Fruit fly (Drosophila melanogaster) whole organism, pupa: ENCODE data around the gene CG12948.

ENCODE experiments used
- CG10348 ChIP-seq: fragments of 200-800 bp; sonication (Bioruptor generic); IDR thresholded peaks from 2 replicates; pipeline ENCODE4 v1.3.6; 2022; ENCODE audit warnings: missing biosample characterization, missing genetic modification characterization
- CG12605 ChIP-seq: fragments of 200-800 bp; sonication (Bioruptor generic); IDR thresholded peaks from 2 replicates; pipeline ENCODE4 v1.3.6; 2022; ENCODE audit warnings: missing biosample characterization, missing genetic modification characterization
- CG13204 ChIP-seq: fragments of 200-800 bp; sonication (Bioruptor generic); optimal IDR thresholded peaks from 2 replicates; lab custom pipeline; 2018; ENCODE audit warnings: missing biosample characterization, mild to moderate bottlenecking, missing genetic modification characterization, moderate library complexity
- CG14655 ChIP-seq: fragments of 200-800 bp; sonication (Bioruptor generic); optimal IDR thresholded peaks from 3 replicates; lab custom pipeline; 2017; ENCODE audit warnings: mild to moderate bottlenecking, missing biosample characterization, missing genetic modification reagents, missing genetic modification characterization
- CG15710 ChIP-seq: fragments of 200-800 bp; sonication (Bioruptor generic); optimal IDR thresholded peaks from 2 replicates; lab custom pipeline; 2018; ENCODE audit warnings: missing biosample characterization, mild to moderate bottlenecking, missing genetic modification characterization, moderate library complexity
- CG17806 ChIP-seq: fragments of 200-800 bp; sonication (Bioruptor generic); optimal IDR thresholded peaks from 2 replicates; lab custom pipeline; 2018; ENCODE audit warnings: missing biosample characterization, mild to moderate bottlenecking, missing genetic modification characterization, moderate library complexity
- CG32121 ChIP-seq: fragments of 200-800 bp; sonication (Bioruptor generic); IDR thresholded peaks from 2 replicates; pipeline ENCODE4 v1.3.6; 2022; ENCODE audit warnings: missing biosample characterization, missing genetic modification characterization
- CG34367 ChIP-seq: fragments of 200-800 bp; sonication (Bioruptor generic); optimal IDR thresholded peaks from 2 replicates; lab custom pipeline; 2018; ENCODE audit warnings: missing biosample characterization, mild to moderate bottlenecking, missing genetic modification characterization
- CG4496 ChIP-seq: fragments of 200-800 bp; sonication (Bioruptor generic); IDR thresholded peaks from 3 replicates; pipeline ENCODE4 v1.3.6; 2022; ENCODE audit warnings: missing biosample characterization, missing genetic modification characterization
- CG8159 ChIP-seq: fragments of 200-800 bp; sonication (Bioruptor generic); optimal IDR thresholded peaks from 3 replicates; lab custom pipeline; 2018; ENCODE audit warnings: missing biosample characterization, mild to moderate bottlenecking, missing genetic modification characterization, moderate library complexity
- CG8301 ChIP-seq: fragments of 200-800 bp; sonication (Bioruptor generic); optimal IDR thresholded peaks from 2 replicates; lab custom pipeline; 2018; ENCODE audit warnings: missing biosample characterization, mild to moderate bottlenecking, missing genetic modification characterization
- CG9948 ChIP-seq: fragments of 200-800 bp; sonication (Bioruptor generic); optimal IDR thresholded peaks from 2 replicates; lab custom pipeline; 2018; ENCODE audit warnings: missing biosample characterization, mild to moderate bottlenecking, missing genetic modification characterization, moderate library complexity
- D1 ChIP-seq: fragments of 200-800 bp; sonication (Bioruptor generic); optimal IDR thresholded peaks from 2 replicates; lab custom pipeline; 2018; ENCODE audit warnings: missing biosample characterization, mild to moderate bottlenecking, missing genetic modification characterization, moderate library complexity
- EcR ChIP-seq: fragments of 200-800 bp; sonication (Bioruptor generic); optimal IDR thresholded peaks from 3 replicates; lab custom pipeline; 2019; ENCODE audit warnings: missing biosample characterization, missing genetic modification characterization, mild to moderate bottlenecking, moderate library complexity, missing genetic modification reagents
- Ets98B ChIP-seq: fragments of 200-800 bp; sonication (Bioruptor generic); IDR thresholded peaks from 2 replicates; pipeline ENCODE4 v1.3.6; 2022; ENCODE audit warnings: missing biosample characterization, missing genetic modification characterization
- Pif1A ChIP-seq: fragments of 200-800 bp; sonication (Bioruptor generic); optimal IDR thresholded peaks from 3 replicates; lab custom pipeline; 2016; ENCODE audit warnings: missing biosample characterization, missing genetic modification characterization
- Pif1B ChIP-seq: fragments of 200-800 bp; sonication (Bioruptor generic); optimal IDR thresholded peaks from 3 replicates; lab custom pipeline; 2016; ENCODE audit warnings: missing biosample characterization, missing genetic modification characterization
- Snoo ChIP-seq: fragments of 200-800 bp; sonication (Bioruptor generic); optimal IDR thresholded peaks from 3 replicates; lab custom pipeline; 2017; ENCODE audit warnings: missing biosample characterization, mild to moderate bottlenecking, missing genetic modification characterization, inconsistent platforms
- fd96Ca ChIP-seq: fragments of 200-800 bp; sonication (Bioruptor generic); IDR thresholded peaks from 3 replicates; pipeline ENCODE4 v1.3.6; 2022; ENCODE audit warnings: missing biosample characterization, missing genetic modification characterization
- gl ChIP-seq: fragments of 200-800 bp; sonication (Bioruptor generic); optimal IDR thresholded peaks from 2 replicates; lab custom pipeline; 2018; ENCODE audit warnings: missing biosample characterization, mild to moderate bottlenecking, missing genetic modification characterization
- rn ChIP-seq: fragments of 200-800 bp; sonication (Bioruptor generic); IDR thresholded peaks from 2 replicates; pipeline ENCODE4 v1.3.6; 2022; ENCODE audit warnings: missing biosample characterization, missing genetic modification characterization

The CG12948 gene

DNA sequence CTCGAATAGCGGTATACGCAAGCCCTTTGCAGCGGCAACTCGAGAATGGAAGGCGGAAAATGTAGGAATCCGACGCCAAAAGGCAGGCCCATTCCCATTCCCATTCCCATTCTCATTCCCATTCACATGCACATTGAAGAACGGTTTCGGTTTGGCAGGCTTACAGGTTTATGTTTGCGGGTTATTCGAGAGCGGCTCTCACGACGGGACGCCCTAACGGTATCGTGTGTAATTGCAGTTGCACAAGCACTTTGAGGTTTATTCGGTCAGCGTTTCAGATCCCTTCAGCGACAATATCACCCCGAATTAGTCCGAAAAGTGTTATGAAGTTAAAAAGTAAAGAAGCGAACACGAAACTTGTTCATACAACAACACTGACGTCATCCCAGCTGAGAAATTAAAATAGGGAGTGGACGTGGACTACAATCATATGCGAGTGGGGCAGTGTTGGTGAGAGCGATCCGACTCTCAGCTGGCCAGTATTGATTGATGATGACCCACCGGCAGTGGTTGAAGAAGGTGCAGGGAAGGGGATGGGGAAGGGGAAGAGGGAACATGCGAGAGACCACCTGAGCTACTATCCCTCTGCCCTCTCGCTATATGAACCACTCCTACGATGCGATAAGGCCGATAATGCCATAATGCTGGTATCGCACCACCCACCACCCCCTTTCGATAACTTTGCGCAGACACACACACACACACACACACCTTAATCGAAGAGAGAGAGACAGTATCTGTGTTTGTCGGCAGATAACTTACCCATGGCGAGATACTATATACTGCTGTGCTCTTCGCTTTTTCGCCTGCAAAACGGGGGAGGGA is 43.1 kb downstream of the CG12948 start:
- TF ChIP-seq fd96Ca (GFP tag; lab: Robert Waterston, UW): no peak
- TF ChIP-seq EcR (GFP tag; lab: Kevin White, UChicago): peak; percentile 27

DNA sequence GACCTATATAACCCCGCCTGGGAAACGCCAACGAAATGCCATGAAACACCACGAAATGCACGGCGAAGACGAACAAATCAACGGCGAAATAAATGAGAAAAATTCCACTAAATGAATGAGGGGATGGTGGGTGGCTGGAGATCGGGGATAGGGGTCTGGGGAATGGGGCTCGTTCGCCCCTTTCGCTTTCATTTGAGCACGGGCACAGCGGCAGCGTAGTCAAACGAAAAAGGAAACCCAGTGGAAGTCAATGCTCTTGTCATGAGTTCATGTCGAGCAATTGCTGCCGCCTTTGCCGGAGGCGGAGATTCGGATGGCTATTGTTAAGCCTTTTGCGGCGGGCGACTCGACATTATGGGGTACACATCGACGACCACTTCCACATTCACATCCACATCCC is 44.3 kb downstream of the CG12948 start:
- TF ChIP-seq Snoo (tag; lab: Kevin White, UChicago): no peak
- peak; percentile 68 for TF ChIP-seq EcR (GFP tag; lab: Kevin White, UChicago)

DNA sequence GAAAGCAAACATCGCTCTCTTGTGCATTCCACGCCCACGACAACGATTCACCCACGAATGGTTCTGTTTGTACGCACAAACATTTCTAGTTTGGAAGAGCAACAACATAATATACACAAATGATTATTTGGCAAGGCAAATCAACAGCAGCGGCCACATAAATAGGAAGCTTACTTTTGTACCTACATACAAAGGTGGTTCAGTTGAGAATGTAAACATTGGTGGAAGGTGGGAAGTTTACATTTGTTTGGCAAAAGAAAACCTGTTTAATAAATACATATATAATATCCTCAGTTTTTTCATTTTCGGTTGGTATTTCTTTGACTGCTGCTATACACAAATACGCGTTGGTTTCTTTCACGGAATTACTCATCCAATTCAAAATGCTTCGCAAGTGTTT is 45.0 kb downstream of the CG12948 start:
- no peak for TF ChIP-seq CG10348
- TF ChIP-seq Snoo (tag; lab: Kevin White, UChicago): peak; percentile 27
- no peak for TF ChIP-seq Ets98B (GFP tag; lab: Robert Waterston, UW)
- TF ChIP-seq EcR (GFP tag; lab: Kevin White, UChicago): no peak
- no peak for TF ChIP-seq fd96Ca (GFP tag; lab: Robert Waterston, UW)
- TF ChIP-seq CG12605 (GFP tag; lab: Robert Waterston, UW): no peak
- TF ChIP-seq CG14655 (GFP tag; lab: Kevin White, UChicago): peak; percentile 67
- TF ChIP-seq Pif1A (GFP tag; lab: Kevin White, UChicago): no peak
- peak; percentile 12 for TF ChIP-seq CG15710 (tag; lab: Kevin White, UChicago)
- TF ChIP-seq Pif1B (GFP tag; lab: Kevin White, UChicago): peak; percentile 37
- peak; percentile 38 for TF ChIP-seq CG17806 (tag; lab: Kevin White, UChicago)
- no peak for TF ChIP-seq CG32121
- peak; percentile 33 for TF ChIP-seq CG8159
- TF ChIP-seq rn: no peak
- peak; percentile 30 for TF ChIP-seq CG9948 (tag; lab: Kevin White, UChicago)
- TF ChIP-seq CG4496 (GFP tag; lab: Robert Waterston, UW): no peak
- no peak for TF ChIP-seq gl (tag; lab: Kevin White, UChicago)
- no peak for TF ChIP-seq CG13204 (GFP tag; lab: Kevin White, UChicago)
- TF ChIP-seq D1 (tag; lab: Kevin White, UChicago): no peak
- peak; percentile 7 for TF ChIP-seq CG34367 (tag; lab: Kevin White, UChicago)
- TF ChIP-seq CG8301: peak; percentile 71
- TF ChIP-seq, all 21 proteins: peak for 9

DNA sequence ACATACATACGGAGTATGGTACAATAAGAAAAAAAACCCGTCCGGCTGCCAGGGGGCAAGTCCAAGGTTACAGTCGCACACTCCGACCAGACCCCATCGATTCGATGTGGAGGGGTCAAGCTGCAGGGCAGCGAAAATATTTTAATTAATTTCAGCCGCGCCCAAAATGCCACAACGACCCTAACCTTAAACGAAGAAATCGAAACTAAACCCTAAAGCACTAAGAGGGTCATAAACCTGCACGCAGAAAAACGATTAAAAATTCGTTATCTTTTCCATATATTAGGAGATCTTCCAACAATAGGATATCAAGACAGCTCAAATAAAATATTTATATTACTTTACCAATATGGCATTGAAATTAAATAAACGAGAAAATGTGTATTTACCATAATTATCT is 45.6 kb downstream of the CG12948 start:
- TF ChIP-seq CG9948 (tag; lab: Kevin White, UChicago) (no peak), CG8301 (no peak), EcR (GFP tag; lab: Kevin White, UChicago) (peak; percentile 30), CG13204 (GFP tag; lab: Kevin White, UChicago) (no peak), CG10348 (no peak), gl (tag; lab: Kevin White, UChicago) (no peak), fd96Ca (GFP tag; lab: Robert Waterston, UW) (no peak), CG14655 (GFP tag; lab: Kevin White, UChicago) (no peak)
- TF ChIP-seq, all 21 proteins: peak for 1

DNA sequence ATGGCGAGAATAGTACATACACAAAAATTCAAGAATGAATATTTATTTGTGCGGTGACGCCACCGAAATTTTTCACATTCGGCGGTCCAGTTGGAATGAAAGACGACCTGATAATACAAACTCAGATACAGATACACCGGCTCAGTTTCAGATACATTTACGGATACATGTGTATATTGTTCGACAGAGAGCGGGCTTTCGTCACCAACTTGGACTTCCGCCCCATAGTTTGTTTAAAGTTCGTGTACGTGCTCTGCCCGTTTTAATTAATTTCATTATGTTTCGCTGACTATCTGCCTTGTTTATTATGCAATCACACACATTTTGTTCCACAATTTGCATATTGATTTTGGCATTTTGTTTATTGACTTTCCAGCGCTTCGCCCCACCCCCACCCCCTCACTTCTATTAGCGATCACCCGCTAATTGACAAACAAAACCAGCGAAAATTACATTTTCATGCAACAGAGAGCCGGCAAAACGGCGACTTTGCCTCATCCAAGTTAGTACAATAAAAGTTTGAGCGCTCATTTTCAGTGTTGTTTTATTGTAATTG is 46.3 kb downstream of the CG12948 start:
- TF ChIP-seq Pif1A (GFP tag; lab: Kevin White, UChicago): no peak
- TF ChIP-seq fd96Ca (GFP tag; lab: Robert Waterston, UW): no peak
- TF ChIP-seq EcR (GFP tag; lab: Kevin White, UChicago): no peak
- no peak for TF ChIP-seq CG8301
- TF ChIP-seq rn: no peak
- no peak for TF ChIP-seq D1 (tag; lab: Kevin White, UChicago)
- no peak for TF ChIP-seq gl (tag; lab: Kevin White, UChicago)
- TF ChIP-seq CG17806 (tag; lab: Kevin White, UChicago): no peak
- TF ChIP-seq CG10348: no peak
- TF ChIP-seq CG9948 (tag; lab: Kevin White, UChicago): no peak
- no peak for TF ChIP-seq CG4496 (GFP tag; lab: Robert Waterston, UW)
- no peak for TF ChIP-seq Pif1B (GFP tag; lab: Kevin White, UChicago)
- no peak for TF ChIP-seq CG14655 (GFP tag; lab: Kevin White, UChicago)
- TF ChIP-seq Ets98B (GFP tag; lab: Robert Waterston, UW): no peak
- TF ChIP-seq CG15710 (tag; lab: Kevin White, UChicago): no peak
- no peak for TF ChIP-seq Snoo (tag; lab: Kevin White, UChicago)
- TF ChIP-seq CG13204 (GFP tag; lab: Kevin White, UChicago): no peak
- TF ChIP-seq CG32121: no peak
- no peak for TF ChIP-seq CG34367 (tag; lab: Kevin White, UChicago)

DNA sequence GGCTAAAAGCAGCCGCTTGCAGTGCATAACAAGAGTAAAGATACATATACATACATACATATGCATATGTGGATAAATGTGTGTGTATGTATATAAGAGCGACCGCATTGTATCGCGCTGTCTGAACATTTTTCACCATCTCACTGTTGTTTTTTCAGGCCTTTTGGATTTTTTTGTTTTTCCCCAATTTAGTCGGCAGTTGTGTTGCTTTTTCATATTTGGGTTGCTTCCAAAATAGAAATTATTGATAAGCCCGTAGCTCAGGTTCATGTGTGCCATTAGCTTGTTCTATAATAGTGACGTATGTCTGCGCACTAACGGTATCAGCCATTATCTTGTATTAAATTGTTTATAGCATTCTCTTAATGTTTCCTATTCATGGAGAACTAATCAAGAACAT is 47.0 kb downstream of the CG12948 start:
- TF ChIP-seq CG15710 (tag; lab: Kevin White, UChicago) (no peak), rn (no peak), D1 (tag; lab: Kevin White, UChicago) (no peak), CG10348 (no peak), Ets98B (GFP tag; lab: Robert Waterston, UW) (no peak), CG8301 (no peak), Pif1A (GFP tag; lab: Kevin White, UChicago) (no peak), CG4496 (GFP tag; lab: Robert Waterston, UW) (no peak), CG9948 (tag; lab: Kevin White, UChicago) (no peak), CG17806 (tag; lab: Kevin White, UChicago) (no peak), CG13204 (GFP tag; lab: Kevin White, UChicago) (no peak), CG8159 (no peak)
